Fruit fly (Drosophila melanogaster) S2 (cell line): Measurements from ENCODE around the gene Myo31DF.

Experiments used
- CG8478 ChIP-seq: fragments of >200 bp; optimal IDR thresholded peaks from 2 replicates; lab custom pipeline; 2018
- CTCF ChIP-seq, 2 experiments: fragments of >200 bp; optimal IDR thresholded peaks; 2 replicates each; lab custom pipeline; 2018

DNA sequence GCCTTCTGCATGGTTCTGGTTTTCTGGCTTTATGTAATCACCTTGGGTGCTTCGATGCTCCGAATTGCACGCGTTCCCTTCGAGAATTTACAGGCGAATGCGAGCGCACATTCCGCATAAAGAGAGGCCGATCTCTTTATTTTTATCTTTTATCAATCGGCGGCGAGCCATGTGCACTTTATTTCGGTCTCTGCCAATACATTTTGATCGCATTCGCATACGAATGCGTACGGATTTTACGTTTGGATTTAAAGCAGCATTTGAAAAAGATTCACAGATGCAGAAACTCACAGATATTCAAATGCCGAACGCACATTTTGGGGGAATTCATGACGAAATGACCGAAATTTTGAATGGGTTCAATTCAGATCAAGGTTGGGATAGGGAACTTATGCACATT lies 15.2 kb downstream of the Myo31DF start, which contains the start of gene CG13144:
- TF ChIP-seq CG8478 (no peak), CTCF (optimal IDR thresholded peaks at IDR 0.05; lab: Kevin White, UChicago) (no peak)
